Worm (Caenorhabditis elegans) whole organism, young adult: ENCODE data around the gene cutl-27.

Source experiments
- B0035.1 ChIP-seq: sonication (generic microtip); optimal IDR thresholded peaks from 2 replicates; lab custom pipeline; 2016; ENCODE audit warnings: missing genetic modification characterization, mild to moderate bottlenecking, missing compliant biosample characterization, missing genotype, missing genetic modification reagents
- D2030.7 ChIP-seq: fragments of 200-800 bp; sonication (Bioruptor generic); IDR thresholded peaks from 2 replicates; pipeline ENCODE4 v1.3.6; 2022; ENCODE audit warnings: missing genetic modification reagents, missing genetic modification characterization, missing compliant biosample characterization
- F49E8.2 ChIP-seq: sonication (generic microtip); optimal IDR thresholded peaks from 3 replicates; lab custom pipeline; 2017; ENCODE audit warnings: missing genetic modification characterization, mild to moderate bottlenecking, missing compliant biosample characterization, antibody characterized with exemption, moderate library complexity; ENCODE audit not compliant: insufficient read depth
- F52B5.7 ChIP-seq: sonication (generic microtip); optimal IDR thresholded peaks from 2 replicates; lab custom pipeline; 2016; ENCODE audit warnings: mild to moderate bottlenecking, missing genetic modification characterization, missing compliant biosample characterization
- F55B11.4 ChIP-seq: sonication (generic microtip); optimal IDR thresholded peaks from 2 replicates; lab custom pipeline; 2016; ENCODE audit warnings: missing compliant biosample characterization, missing genetic modification characterization, borderline replicate concordance; ENCODE audit not compliant: insufficient read depth
- K11D2.4 ChIP-seq: fragments of 200-800 bp; sonication (Bioruptor generic); IDR thresholded peaks from 2 replicates; pipeline ENCODE4 v1.3.6; 2022; ENCODE audit warnings: missing genetic modification reagents, missing genetic modification characterization, missing compliant biosample characterization
- K12H6.12 ChIP-seq: fragments of 200-800 bp; sonication (Bioruptor generic); optimal IDR thresholded peaks from 2 replicates; lab custom pipeline; 2018; ENCODE audit warnings: mild to moderate bottlenecking, missing genetic modification characterization, missing compliant biosample characterization
- Y53G8AR.9 ChIP-seq: fragments of 200-800 bp; sonication (Bioruptor generic); conservative IDR thresholded peaks from 2 replicates; pipeline ENCODE4 v1.3.6; 2022; ENCODE audit warnings: missing genetic modification reagents, missing genetic modification characterization, missing compliant biosample characterization
- Y79H2A.3 ChIP-seq: fragments of 200-800 bp; sonication (Bioruptor generic); conservative IDR thresholded peaks from 2 replicates; pipeline ENCODE4 v1.3.6; 2022; ENCODE audit warnings: missing genetic modification reagents, missing genetic modification characterization, missing compliant biosample characterization
- athp-1 ChIP-seq: sonication (generic microtip); optimal IDR thresholded peaks from 2 replicates; lab custom pipeline; 2017; ENCODE audit warnings: mild to moderate bottlenecking, missing genetic modification characterization, missing compliant biosample characterization
- attf-5 ChIP-seq: fragments of 200-800 bp; sonication (Bioruptor generic); optimal IDR thresholded peaks from 2 replicates; lab custom pipeline; 2018; ENCODE audit warnings: mild to moderate bottlenecking, missing genetic modification characterization, missing compliant biosample characterization
- cebp-1 ChIP-seq, 2 experiments: fragments of 200-800 bp in 1 of 2; sonication (Bioruptor generic) in 1 of 2; sonication (generic microtip) in 1 of 2; IDR thresholded peaks in 1 of 2; optimal IDR thresholded peaks in 1 of 2; 2 replicates each; pipeline versions ENCODE4 v1.3.6 to Lab custom; 2017 to 2022; ENCODE audit warnings: missing compliant biosample characterization in 2 of 2, missing genetic modification characterization in 2 of 2, mild to moderate bottlenecking in 1 of 2, missing genetic modification reagents in 1 of 2, moderate library complexity in 1 of 2
- ceh-100 ChIP-seq: fragments of 200-800 bp; sonication (Bioruptor generic); IDR thresholded peaks from 2 replicates; pipeline ENCODE4 v1.3.6; 2022; ENCODE audit warnings: missing genetic modification reagents, missing genetic modification characterization, missing compliant biosample characterization
- ceh-27 ChIP-seq: fragments of 200-800 bp; sonication (Bioruptor generic); optimal IDR thresholded peaks from 2 replicates; lab custom pipeline; 2018; ENCODE audit warnings: mild to moderate bottlenecking, missing genetic modification characterization, moderate library complexity, missing compliant biosample characterization
- chd-7 ChIP-seq: sonication (generic microtip); optimal IDR thresholded peaks from 2 replicates; lab custom pipeline; 2016; ENCODE audit warnings: mild to moderate bottlenecking, missing genetic modification characterization, moderate library complexity, missing compliant biosample characterization
- die-1 ChIP-seq: sonication (generic microtip); optimal IDR thresholded peaks from 2 replicates; lab custom pipeline; 2016; ENCODE audit warnings: missing genotype, mild to moderate bottlenecking, missing genetic modification characterization, missing compliant biosample characterization
- dox-1 ChIP-seq: fragments of 200-800 bp; sonication (Bioruptor generic); IDR thresholded peaks from 2 replicates; pipeline ENCODE4 v1.3.6; 2022; ENCODE audit warnings: missing genetic modification reagents, missing genetic modification characterization, missing compliant biosample characterization
- dpl-1 ChIP-seq: fragments of 150-350 bp; optimal IDR thresholded peaks from 2 replicates; lab custom pipeline; 2014; ENCODE audit warnings: missing biosample characterization, missing genetic modification reagents, missing genetic modification characterization
- egrh-3 ChIP-seq: fragments of 200-800 bp; sonication (Bioruptor generic); IDR thresholded peaks from 2 replicates; pipeline ENCODE4 v1.3.6; 2022; ENCODE audit warnings: missing genetic modification reagents, missing genetic modification characterization, missing compliant biosample characterization
- ets-4 ChIP-seq: fragments of 200-800 bp; sonication (Bioruptor generic); optimal IDR thresholded peaks from 2 replicates; lab custom pipeline; 2018; ENCODE audit warnings: mild to moderate bottlenecking, missing genetic modification characterization, missing compliant biosample characterization
- gei-17 ChIP-seq: fragments of 200-800 bp; sonication (Bioruptor generic); optimal IDR thresholded peaks from 2 replicates; lab custom pipeline; 2018; ENCODE audit warnings: mild to moderate bottlenecking, missing genetic modification characterization, missing compliant biosample characterization
- hmg-1.2 ChIP-seq: fragments of 200-800 bp; sonication (Bioruptor generic); IDR thresholded peaks from 2 replicates; pipeline ENCODE4 v1.3.6; 2022; ENCODE audit warnings: missing genetic modification reagents, missing genetic modification characterization, missing compliant biosample characterization
- hmg-20 ChIP-seq: fragments of 200-800 bp; sonication (Bioruptor generic); IDR thresholded peaks from 2 replicates; pipeline ENCODE4 v1.3.6; 2022; ENCODE audit warnings: missing genetic modification reagents, missing genetic modification characterization, missing compliant biosample characterization
- lag-1 ChIP-seq: fragments of 200-800 bp; sonication (Bioruptor generic); IDR thresholded peaks from 2 replicates; pipeline ENCODE4 v1.3.6; 2022; ENCODE audit warnings: missing genetic modification reagents, missing genetic modification characterization, missing compliant biosample characterization
- lin-26 ChIP-seq: fragments of 200-800 bp; sonication (Bioruptor generic); IDR thresholded peaks from 2 replicates; pipeline ENCODE4 v1.3.6; 2022; ENCODE audit warnings: missing genetic modification reagents, missing genetic modification characterization, missing compliant biosample characterization
- lin-40 ChIP-seq: sonication (generic microtip); optimal IDR thresholded peaks from 2 replicates; lab custom pipeline; 2016; ENCODE audit warnings: missing genetic modification characterization, mild to moderate bottlenecking, missing compliant biosample characterization, missing genotype, missing genetic modification reagents
- lir-1 ChIP-seq: fragments of 200-800 bp; sonication (Bioruptor generic); conservative IDR thresholded peaks from 2 replicates; pipeline ENCODE4 v1.3.6; 2022; ENCODE audit warnings: missing genetic modification reagents, missing genetic modification characterization, missing compliant biosample characterization
- lsl-1 ChIP-seq: fragments of 200-800 bp; sonication (Bioruptor generic); optimal IDR thresholded peaks from 2 replicates; lab custom pipeline; 2018; ENCODE audit warnings: mild to moderate bottlenecking, missing genetic modification characterization, moderate library complexity, missing compliant biosample characterization
- madf-3 ChIP-seq: fragments of 200-800 bp; sonication (Bioruptor generic); IDR thresholded peaks from 2 replicates; pipeline ENCODE4 v1.3.6; 2022; ENCODE audit warnings: missing genetic modification reagents, missing genetic modification characterization, missing compliant biosample characterization
- madf-6 ChIP-seq: fragments of 200-800 bp; sonication (Bioruptor generic); IDR thresholded peaks from 2 replicates; pipeline ENCODE4 v1.3.6; 2022; ENCODE audit warnings: missing genetic modification reagents, missing genetic modification characterization, missing compliant biosample characterization
- madf-8 ChIP-seq: fragments of 200-800 bp; sonication (Bioruptor generic); conservative IDR thresholded peaks from 2 replicates; pipeline ENCODE4 v1.3.6; 2022; ENCODE audit warnings: missing genetic modification reagents, missing genetic modification characterization, missing compliant biosample characterization
- mcd-1 ChIP-seq: fragments of 200-800 bp; sonication (Bioruptor generic); IDR thresholded peaks from 2 replicates; pipeline ENCODE4 v1.3.6; 2022; ENCODE audit warnings: missing genetic modification reagents, missing genetic modification characterization, missing compliant biosample characterization
- nfya-2 ChIP-seq: fragments of 200-800 bp; sonication (Bioruptor generic); IDR thresholded peaks from 2 replicates; pipeline ENCODE4 v1.3.6; 2022; ENCODE audit warnings: missing genetic modification reagents, missing genetic modification characterization, missing compliant biosample characterization
- nfyb-1 ChIP-seq: fragments of 200-800 bp; sonication (Bioruptor generic); IDR thresholded peaks from 2 replicates; pipeline ENCODE4 v1.3.6; 2022; ENCODE audit warnings: missing genetic modification reagents, missing genetic modification characterization, missing compliant biosample characterization
- nhr-179 ChIP-seq: sonication (generic microtip); optimal IDR thresholded peaks from 2 replicates; lab custom pipeline; 2016; ENCODE audit warnings: mild to moderate bottlenecking, missing genetic modification characterization, missing compliant biosample characterization
- nhr-80 ChIP-seq: sonication (generic microtip); optimal IDR thresholded peaks from 2 replicates; lab custom pipeline; 2016; ENCODE audit warnings: missing genetic modification characterization, missing compliant biosample characterization
- pbrm-1 ChIP-seq: fragments of 200-800 bp; sonication (Bioruptor generic); IDR thresholded peaks from 2 replicates; pipeline ENCODE4 v1.3.6; 2022; ENCODE audit warnings: missing genetic modification reagents, missing genetic modification characterization, missing compliant biosample characterization
- rcor-1 ChIP-seq: fragments of 200-800 bp; sonication (Bioruptor generic); IDR thresholded peaks from 2 replicates; pipeline ENCODE4 v1.3.6; 2022; ENCODE audit warnings: missing genetic modification reagents, missing genetic modification characterization, missing compliant biosample characterization
- snpc-3.4 ChIP-seq: sonication (generic microtip); optimal IDR thresholded peaks from 2 replicates; lab custom pipeline; 2017; ENCODE audit warnings: missing genetic modification characterization, mild to moderate bottlenecking, missing compliant biosample characterization, antibody characterized with exemption, moderate library complexity, missing genotype, missing genetic modification reagents
- snpc-4 ChIP-seq, 5 experiments: fragments of 150-350 bp in 1 of 5; sonication (generic microtip) in 4 of 5; optimal IDR thresholded peaks; 2 replicates each; lab custom pipeline; 2014 to 2018; ENCODE audit warnings: missing genetic modification characterization in 5 of 5, missing biosample characterization in 3 of 5, antibody characterized with exemption in 2 of 5, mild to moderate bottlenecking in 2 of 5, missing compliant biosample characterization in 2 of 5, missing genotype in 2 of 5, moderate library complexity in 2 of 5, missing genetic modification reagents in 1 of 5
- somi-1 ChIP-seq: fragments of 200-800 bp; sonication (Bioruptor generic); optimal IDR thresholded peaks from 2 replicates; lab custom pipeline; 2018; ENCODE audit warnings: mild to moderate bottlenecking, missing genetic modification characterization, missing compliant biosample characterization
- tbp1 ChIP-seq: fragments of 200-800 bp; sonication (Bioruptor generic); optimal IDR thresholded peaks from 2 replicates; lab custom pipeline; 2018; ENCODE audit warnings: mild to moderate bottlenecking, missing genetic modification characterization, missing compliant biosample characterization
- unc-62 ChIP-seq: fragments of 150-350 bp; optimal IDR thresholded peaks from 2 replicates; lab custom pipeline; 2014; ENCODE audit warnings: missing biosample characterization, missing genetic modification reagents, missing genetic modification characterization
- zfh-2 ChIP-seq: fragments of 200-800 bp; sonication (Bioruptor generic); conservative IDR thresholded peaks from 2 replicates; pipeline ENCODE4 v1.3.6; 2022; ENCODE audit warnings: missing genetic modification reagents, missing genetic modification characterization, missing compliant biosample characterization
- zim-3 ChIP-seq: sonication (generic microtip); optimal IDR thresholded peaks from 2 replicates; lab custom pipeline; 2017; ENCODE audit warnings: mild to moderate bottlenecking, missing genetic modification characterization, moderate library complexity, missing compliant biosample characterization
- ztf-3 ChIP-seq: fragments of 200-800 bp; sonication (Bioruptor generic); optimal IDR thresholded peaks from 2 replicates; lab custom pipeline; 2018; ENCODE audit warnings: mild to moderate bottlenecking, missing genetic modification characterization, missing compliant biosample characterization
- ztf-6 ChIP-seq: fragments of 200-800 bp; sonication (Bioruptor generic); IDR thresholded peaks from 2 replicates; pipeline ENCODE4 v1.3.6; 2022; ENCODE audit warnings: missing genetic modification reagents, missing genetic modification characterization, missing compliant biosample characterization

Gene cutl-27

ce11 chrIV:11857159-11857565 is 21.2 kb upstream of the cutl-27 start:
- TF ChIP-seq K12H6.12 (peak; percentile 86), ceh-100 (GFP tag; lab: Robert Waterston, UW) (no peak), cebp-1 (GFP tag; IDR thresholded peaks at IDR 0.05; lab: Robert Waterston, UW) (peak; percentile 89), cebp-1 (tag; optimal IDR thresholded peaks at IDR 0.05; lab: Kevin White, UChicago) (peak; percentile 96), rcor-1 (GFP tag; lab: Robert Waterston, UW) (peak; percentile 56; the same call in 1 of the 2 replicates), F49E8.2 (tag; lab: Kevin White, UChicago) (no peak), F52B5.7 (peak; percentile 5), ceh-27 (GFP tag; lab: Kevin White, UChicago) (peak; percentile 82), B0035.1 (no peak), attf-5 (GFP tag; lab: Kevin White, UChicago) (peak; percentile 88), F55B11.4 (tag; lab: Kevin White, UChicago) (no peak), mcd-1 (GFP tag; lab: Robert Waterston, UW) (peak; percentile 78), D2030.7 (GFP tag; lab: Robert Waterston, UW) (no peak), ets-4 (GFP tag; lab: Kevin White, UChicago) (no peak), die-1 (no peak), lag-1 (GFP tag; lab: Robert Waterston, UW) (no peak), madf-3 (GFP tag; lab: Robert Waterston, UW) (peak; percentile 84), ztf-3 (no peak), somi-1 (GFP tag; lab: Kevin White, UChicago) (peak; percentile 53), Y79H2A.3 (GFP tag; lab: Robert Waterston, UW) (no peak), gei-17 (peak; percentile 7), chd-7 (peak; percentile 27), snpc-3.4 (tag; lab: Kevin White, UChicago) (peak; percentile 17), lin-26 (GFP tag; lab: Robert Waterston, UW) (no peak), lir-1 (GFP tag; lab: Robert Waterston, UW) (no peak; the same call in 1 of the 2 replicates), athp-1 (tag; lab: Kevin White, UChicago) (peak; percentile 20), nfyb-1 (GFP tag; lab: Robert Waterston, UW) (peak; percentile 71; the same call in 1 of the 2 replicates), unc-62 (GFP tag; lab: Kevin White, UChicago) (no peak), ztf-6 (no peak), madf-8 (GFP tag; lab: Robert Waterston, UW) (no peak), nhr-80 (tag; lab: Kevin White, UChicago) (peak; percentile 57), egrh-3 (GFP tag; lab: Robert Waterston, UW) (peak; percentile 74), hmg-20 (GFP tag; lab: Robert Waterston, UW) (0 out of 2 replicates have a peak, but pooled peaks have one; percentile 20), zfh-2 (GFP tag; lab: Robert Waterston, UW) (peak; percentile 99), madf-6 (0 out of 2 replicates have a peak, but pooled peaks have one; percentile 4), lsl-1 (no peak), lin-40 (tag; lab: Kevin White, UChicago) (peak; percentile 51), nhr-179 (tag; lab: Kevin White, UChicago) (no peak), nfya-2 (GFP tag; lab: Robert Waterston, UW) (no peak), zim-3 (tag; lab: Kevin White, UChicago) (peak; percentile 56), K11D2.4 (peak; percentile 53), snpc-4 (GFP tag; optimal IDR thresholded peaks at IDR 0.05; lab: Kevin White, UChicago) (no peak), snpc-4 (tag; optimal IDR thresholded peaks at IDR 0.05; lab: Kevin White, UChicago) (peak in 2 of 4 experiments; percentile 21 to 27), tbp1 (peak; percentile 39), hmg-1.2 (GFP tag; lab: Robert Waterston, UW) (peak; percentile 56; the same call in 1 of the 2 replicates), pbrm-1 (GFP tag; lab: Robert Waterston, UW) (0 out of 2 replicates have a peak, but pooled peaks have one; percentile 5), dpl-1 (GFP tag; lab: Kevin White, UChicago) (no peak), Y53G8AR.9 (0 out of 2 replicates have a peak, but pooled peaks have one; percentile 43), dox-1 (GFP tag; lab: Robert Waterston, UW) (peak; percentile 85)
